Worm (Caenorhabditis elegans): ENCODE results near the gene glb-28.

Gene glb-28

ce11 chrX:15334897-15335296, 17.9 kb upstream of the glb-28 start:
- TF ChIP-seq tab-1 (GFP tag; IDR thresholded peaks at IDR 0.05) = no peak
- no peak for TF ChIP-seq med-1 (GFP tag; optimal IDR thresholded peaks at IDR 0.05; ENCODE audit: insufficient read depth)
- no peak for TF ChIP-seq cog-1 (tag; optimal IDR thresholded peaks at IDR 0.05)
- TF ChIP-seq ztf-29 (GFP tag; IDR thresholded peaks at IDR 0.05) = no peak

ce11 chrX:15330664-15331063, 13.6 kb upstream of the glb-28 start, which contains the start of gene Y15E3A.4:
Gene Y15E3A.4 (plus strand): TSS chrX:15330964.
- TF ChIP-seq cog-1 (tag; optimal IDR thresholded peaks at IDR 0.05) (no peak), med-1 (GFP tag; optimal IDR thresholded peaks at IDR 0.05; ENCODE audit: insufficient read depth) (no peak), tab-1 (GFP tag; IDR thresholded peaks at IDR 0.05) (no peak), T22C8.4 (GFP tag; IDR thresholded peaks at IDR 0.05) (no peak), ref-1 (GFP tag; conservative IDR thresholded peaks at IDR 0.05) (no peak), ztf-23 (GFP tag; IDR thresholded peaks at IDR 0.05) (no peak), klf-2 (GFP tag; conservative IDR thresholded peaks at IDR 0.05) (no peak), flt-1 (GFP tag; IDR thresholded peaks at IDR 0.05) (no peak), ztf-29 (GFP tag; IDR thresholded peaks at IDR 0.05) (no peak)

ce11 chrX:15328343-15328742, 11.3 kb upstream of the glb-28 start:
- TF ChIP-seq ztf-29 (GFP tag; IDR thresholded peaks at IDR 0.05) (no peak), cog-1 (tag; optimal IDR thresholded peaks at IDR 0.05) (no peak), flt-1 (GFP tag; IDR thresholded peaks at IDR 0.05) (no peak)

ce11 chrX:15327238-15327637, 10.2 kb upstream of the glb-28 start:
- no peak for TF ChIP-seq ref-1 (GFP tag; conservative IDR thresholded peaks at IDR 0.05)
- TF ChIP-seq T22C8.4 (GFP tag; IDR thresholded peaks at IDR 0.05) = no peak
- TF ChIP-seq flt-1 (GFP tag; IDR thresholded peaks at IDR 0.05) = no peak
- no peak for TF ChIP-seq klf-2 (GFP tag; conservative IDR thresholded peaks at IDR 0.05)
- TF ChIP-seq ztf-29 (GFP tag; IDR thresholded peaks at IDR 0.05) = no peak
- no peak for TF ChIP-seq med-1 (GFP tag; optimal IDR thresholded peaks at IDR 0.05; ENCODE audit: insufficient read depth)
- no peak for TF ChIP-seq cog-1 (tag; optimal IDR thresholded peaks at IDR 0.05)
- no peak for TF ChIP-seq ztf-23 (GFP tag; IDR thresholded peaks at IDR 0.05)
- TF ChIP-seq tab-1 (GFP tag; IDR thresholded peaks at IDR 0.05) = no peak

ce11 chrX:15325709-15326108, 8.7 kb upstream of the glb-28 start, which contains the start of gene Y15E3A.3:
Gene Y15E3A.3 (minus strand): TSS chrX:15325809.
- no peak for TF ChIP-seq cog-1 (tag; optimal IDR thresholded peaks at IDR 0.05)
- no peak for TF ChIP-seq flt-1 (GFP tag; IDR thresholded peaks at IDR 0.05)
- no peak for TF ChIP-seq ztf-29 (GFP tag; IDR thresholded peaks at IDR 0.05)
- no peak for TF ChIP-seq T22C8.4 (GFP tag; IDR thresholded peaks at IDR 0.05)
- no peak for TF ChIP-seq ref-1 (GFP tag; conservative IDR thresholded peaks at IDR 0.05)
- TF ChIP-seq klf-2 (GFP tag; conservative IDR thresholded peaks at IDR 0.05) = no peak
- TF ChIP-seq med-1 (GFP tag; optimal IDR thresholded peaks at IDR 0.05; ENCODE audit: insufficient read depth) = no peak
- no peak for TF ChIP-seq tab-1 (GFP tag; IDR thresholded peaks at IDR 0.05)
- TF ChIP-seq ztf-23 (GFP tag; IDR thresholded peaks at IDR 0.05) = no peak

- TF ChIP-seq med-1 (GFP tag; optimal IDR thresholded peaks at IDR 0.05; ENCODE audit: insufficient read depth) = no peak
- no peak for TF ChIP-seq ref-1 (GFP tag; conservative IDR thresholded peaks at IDR 0.05)
- TF ChIP-seq cog-1 (tag; optimal IDR thresholded peaks at IDR 0.05) = no peak
Measured at ce11 chrX:15321791-15322190, 4.7 kb upstream of the glb-28 start.

- TF ChIP-seq flt-1 (GFP tag; IDR thresholded peaks at IDR 0.05) = no peak
- no peak for TF ChIP-seq T22C8.4 (GFP tag; IDR thresholded peaks at IDR 0.05)
- TF ChIP-seq klf-2 (GFP tag; conservative IDR thresholded peaks at IDR 0.05) = no peak
- no peak for TF ChIP-seq tab-1 (GFP tag; IDR thresholded peaks at IDR 0.05)
- TF ChIP-seq ztf-29 (GFP tag; IDR thresholded peaks at IDR 0.05) = no peak
- no peak for TF ChIP-seq med-1 (GFP tag; optimal IDR thresholded peaks at IDR 0.05; ENCODE audit: insufficient read depth)
- no peak for TF ChIP-seq cog-1 (tag; optimal IDR thresholded peaks at IDR 0.05)
- TF ChIP-seq ztf-23 (GFP tag; IDR thresholded peaks at IDR 0.05) = no peak
- TF ChIP-seq ref-1 (GFP tag; conservative IDR thresholded peaks at IDR 0.05) = no peak
Measured at ce11 chrX:15321217-15321616, 4.2 kb upstream of the glb-28 start.

ce11 chrX:15312681-15313080, 4.4 kb downstream of the glb-28 start:
- TF ChIP-seq tab-1 (GFP tag; IDR thresholded peaks at IDR 0.05) = no peak
- TF ChIP-seq klf-2 (GFP tag; conservative IDR thresholded peaks at IDR 0.05) = no peak
- TF ChIP-seq flt-1 (GFP tag; IDR thresholded peaks at IDR 0.05) = no peak
- TF ChIP-seq T22C8.4 (GFP tag; IDR thresholded peaks at IDR 0.05) = no peak
- TF ChIP-seq ztf-29 (GFP tag; IDR thresholded peaks at IDR 0.05) = no peak
- TF ChIP-seq cog-1 (tag; optimal IDR thresholded peaks at IDR 0.05) = no peak
- TF ChIP-seq ztf-23 (GFP tag; IDR thresholded peaks at IDR 0.05) = no peak
- TF ChIP-seq med-1 (GFP tag; optimal IDR thresholded peaks at IDR 0.05; ENCODE audit: insufficient read depth) = no peak
- no peak for TF ChIP-seq ref-1 (GFP tag; conservative IDR thresholded peaks at IDR 0.05)

- TF ChIP-seq ref-1 (GFP tag; conservative IDR thresholded peaks at IDR 0.05) (no peak), med-1 (GFP tag; optimal IDR thresholded peaks at IDR 0.05; ENCODE audit: insufficient read depth) (no peak), T22C8.4 (GFP tag; IDR thresholded peaks at IDR 0.05) (no peak), tab-1 (GFP tag; IDR thresholded peaks at IDR 0.05) (no peak), cog-1 (tag; optimal IDR thresholded peaks at IDR 0.05) (no peak), ztf-29 (GFP tag; IDR thresholded peaks at IDR 0.05) (no peak), flt-1 (GFP tag; IDR thresholded peaks at IDR 0.05) (no peak), klf-2 (GFP tag; conservative IDR thresholded peaks at IDR 0.05) (no peak)
Measured at ce11 chrX:15312073-15312472, 5.0 kb downstream of the glb-28 start.

- TF ChIP-seq ztf-29 (GFP tag; IDR thresholded peaks at IDR 0.05) (no peak), klf-2 (GFP tag; conservative IDR thresholded peaks at IDR 0.05) (no peak), ztf-23 (GFP tag; IDR thresholded peaks at IDR 0.05) (no peak), ref-1 (GFP tag; conservative IDR thresholded peaks at IDR 0.05) (no peak), T22C8.4 (GFP tag; IDR thresholded peaks at IDR 0.05) (no peak), cog-1 (tag; optimal IDR thresholded peaks at IDR 0.05) (no peak), med-1 (GFP tag; optimal IDR thresholded peaks at IDR 0.05; ENCODE audit: insufficient read depth) (no peak), tab-1 (GFP tag; IDR thresholded peaks at IDR 0.05) (no peak), flt-1 (GFP tag; IDR thresholded peaks at IDR 0.05) (no peak)
Measured at ce11 chrX:15310986-15311385, 6.1 kb downstream of the glb-28 start.

All from whole organism, midembryonic.